Fruit fly (Drosophila melanogaster): ENCODE results near the gene CSN8.

The CSN8 gene

DNA sequence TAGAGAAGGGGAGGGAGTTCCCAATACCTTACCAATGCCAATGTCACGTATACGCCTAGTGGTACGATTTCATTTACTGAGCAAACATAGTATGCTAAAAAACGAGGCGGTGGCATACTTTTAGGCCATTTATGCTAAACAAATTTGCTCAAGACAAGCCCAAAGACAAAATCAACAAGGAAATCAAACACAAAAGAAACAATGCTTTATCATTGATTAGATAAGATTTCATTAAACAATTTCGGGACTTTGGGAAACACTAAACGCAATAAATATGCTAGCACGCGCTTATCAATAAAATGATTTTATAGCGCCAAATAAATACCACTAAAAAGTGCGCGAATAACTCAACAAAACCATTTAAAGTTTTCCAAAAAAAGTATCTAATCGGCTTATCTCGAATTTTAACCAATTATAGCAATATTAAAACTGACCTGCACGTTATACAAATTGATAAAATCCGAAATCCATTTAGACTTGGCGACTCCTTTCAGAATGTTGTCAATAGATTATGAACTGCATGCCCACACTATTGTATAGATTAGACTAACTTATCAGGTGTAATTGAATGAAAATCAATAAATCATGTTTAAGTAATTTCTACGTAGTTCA, 14.0 kb upstream of the CSN8 start (continued):
- no peak for TF ChIP-seq mld (GFP tag; IDR thresholded peaks at IDR 0.05; ENCODE audit: partially characterized antibody)
- TF ChIP-seq CG4424 (GFP tag; optimal IDR thresholded peaks at IDR 0.05) = no peak
- no peak for TF ChIP-seq usp (GFP tag; optimal IDR thresholded peaks at IDR 0.05)
- peak; percentile 74 for TF ChIP-seq Hmr (GFP tag; optimal IDR thresholded peaks at IDR 0.05)
- no peak for TF ChIP-seq CG10366 (GFP tag; IDR thresholded peaks at IDR 0.05)
- TF ChIP-seq CG31441 (GFP tag; IDR thresholded peaks at IDR 0.05) = no peak
- TF ChIP-seq CG3281 (GFP tag; optimal IDR thresholded peaks at IDR 0.05) = peak; percentile 60
- peak; percentile 70 for TF ChIP-seq CG12071 (GFP tag; optimal IDR thresholded peaks at IDR 0.05)
- peak; percentile 88 for TF ChIP-seq exex (tag; optimal IDR thresholded peaks at IDR 0.05)
- TF ChIP-seq CG2120 (GFP tag; optimal IDR thresholded peaks at IDR 0.05) = peak; percentile 36
- peak; percentile 22 for TF ChIP-seq org-1 (GFP tag; optimal IDR thresholded peaks at IDR 0.05)
- TF ChIP-seq ftz-f1 (GFP tag; optimal IDR thresholded peaks at IDR 0.05) = peak; percentile 50
- TF ChIP-seq CG2678 (tag; optimal IDR thresholded peaks at IDR 0.05) = peak; percentile 68
- no peak for TF ChIP-seq CG8290 (GFP tag; optimal IDR thresholded peaks at IDR 0.05)
- peak in 1 of 2 experiments; percentile 63 for TF ChIP-seq CG8290 (tag; optimal IDR thresholded peaks at IDR 0.05)
- no peak for TF ChIP-seq NFAT (GFP tag; IDR thresholded peaks at IDR 0.05)
- no peak for TF ChIP-seq CG17328 (GFP tag; IDR thresholded peaks at IDR 0.05)
- TF ChIP-seq lola (GFP tag; optimal IDR thresholded peaks at IDR 0.05) = no peak
- TF ChIP-seq Kr (GFP tag; optimal IDR thresholded peaks at IDR 0.05) = no peak
- TF ChIP-seq Neu2 (GFP tag; optimal IDR thresholded peaks at IDR 0.05; ENCODE audit: borderline replicate concordance) = no peak
- peak; percentile 55 for TF ChIP-seq CG17385 (GFP tag; optimal IDR thresholded peaks at IDR 0.05)
- no peak for TF ChIP-seq pfk (GFP tag; optimal IDR thresholded peaks at IDR 0.05)
- no peak for TF ChIP-seq Lim3 (GFP tag; IDR thresholded peaks at IDR 0.05)
- TF ChIP-seq Side (GFP tag; optimal IDR thresholded peaks at IDR 0.05) = peak; percentile 16
- TF ChIP-seq gfzf (GFP tag; optimal IDR thresholded peaks at IDR 0.05) = no peak
- peak; percentile 50 for TF ChIP-seq gem (tag; optimal IDR thresholded peaks at IDR 0.05)
- peak; percentile 31 for TF ChIP-seq Hey (tag; optimal IDR thresholded peaks at IDR 0.05)
- TF ChIP-seq ci (GFP tag; IDR thresholded peaks at IDR 0.05) = no peak; the same call in 2 of the 3 replicates
- no peak for TF ChIP-seq CG4282 (GFP tag; optimal IDR thresholded peaks at IDR 0.05)
- TF ChIP-seq CG7928 (GFP tag; optimal IDR thresholded peaks at IDR 0.05) = no peak
- TF ChIP-seq CG13287 (GFP tag; IDR thresholded peaks at IDR 0.05; ENCODE audit: partially characterized antibody) = no peak
- peak; percentile 25; the same call in 1 of the 3 replicates for TF ChIP-seq Dbx (GFP tag; IDR thresholded peaks at IDR 0.05)
- TF ChIP-seq Max (GFP tag; optimal IDR thresholded peaks at IDR 0.05) = no peak
- TF ChIP-seq CrebB (tag; optimal IDR thresholded peaks at IDR 0.05) = peak; percentile 71
- no peak for TF ChIP-seq CG6272 (GFP tag; IDR thresholded peaks at IDR 0.05)
- TF ChIP-seq bigmax (GFP tag; optimal IDR thresholded peaks at IDR 0.05) = no peak
- TF ChIP-seq jigr1 (GFP tag; IDR thresholded peaks at IDR 0.05) = no peak
- no peak for TF ChIP-seq ssp (GFP tag; IDR thresholded peaks at IDR 0.05)
- no peak for TF ChIP-seq dmrt11E (tag; optimal IDR thresholded peaks at IDR 0.05)
- TF ChIP-seq aop (GFP tag; IDR thresholded peaks at IDR 0.05) = no peak
- TF ChIP-seq Hmx (GFP tag; optimal IDR thresholded peaks at IDR 0.05) = no peak
- no peak for TF ChIP-seq gcm2 (GFP tag; optimal IDR thresholded peaks at IDR 0.05)
- no peak for TF ChIP-seq Trl (optimal IDR thresholded peaks at IDR 0.05)
- TF ChIP-seq Trl (GFP tag; optimal IDR thresholded peaks at IDR 0.05) = peak; percentile 8
- TF ChIP-seq CG14441 (GFP tag; IDR thresholded peaks at IDR 0.05) = no peak
- no peak for TF ChIP-seq Oaz (GFP tag; IDR thresholded peaks at IDR 0.05)
- peak; percentile 46 for TF ChIP-seq unpg (GFP tag; optimal IDR thresholded peaks at IDR 0.05)
- peak; percentile 14 for TF ChIP-seq gcm (GFP tag; optimal IDR thresholded peaks at IDR 0.05)
- no peak for TF ChIP-seq CG8281 (tag; optimal IDR thresholded peaks at IDR 0.05)
- TF ChIP-seq GATAe (GFP tag; conservative IDR thresholded peaks at IDR 0.05) = no peak
- TF ChIP-seq kni (GFP tag; optimal IDR thresholded peaks at IDR 0.05) = no peak

Measured in whole organism, embryonic.